Worm (Caenorhabditis elegans): Measurements from ENCODE around the gene C36C5.14.
A peak's percentile ranks its signal among the peaks of the same experiment; 100 is the strongest.

C36C5.14 gene

DNA sequence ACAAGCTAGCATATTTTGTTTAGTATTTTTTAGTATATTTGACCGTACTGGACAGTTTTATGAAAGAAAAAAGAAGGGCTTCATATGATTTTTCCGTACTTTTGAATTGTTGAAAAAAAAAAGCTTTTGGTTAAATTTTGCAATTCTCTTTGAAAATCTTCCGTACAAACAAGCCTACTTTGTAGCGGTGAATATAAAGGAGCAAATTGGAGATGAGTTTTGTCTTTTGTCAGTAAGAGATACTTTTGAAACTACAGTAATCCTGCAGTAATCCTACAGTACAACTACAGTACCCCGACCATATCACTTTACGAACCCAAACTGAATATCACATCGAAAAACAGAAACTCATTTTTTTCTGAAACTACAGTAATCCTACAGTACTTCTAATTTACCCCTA is 42.9 kb downstream of the C36C5.14 start:
- TF ChIP-seq egl-27 (tag; optimal IDR thresholded peaks at IDR 0.05), result no peak
- no peak for TF ChIP-seq unc-62 (GFP tag; optimal IDR thresholded peaks at IDR 0.05)
- TF ChIP-seq elt-1 (tag; optimal IDR thresholded peaks at IDR 0.05), result no peak
- no peak for TF ChIP-seq nhr-25 (tag; optimal IDR thresholded peaks at IDR 0.05)
- no peak for TF ChIP-seq sem-4 (tag; optimal IDR thresholded peaks at IDR 0.05)
- no peak for TF ChIP-seq snpc-4 (tag; optimal IDR thresholded peaks at IDR 0.05)
- no peak for TF ChIP-seq unc-39 (tag; optimal IDR thresholded peaks at IDR 0.05)
- no peak for TF ChIP-seq lin-39 (tag; optimal IDR thresholded peaks at IDR 0.05)
- no peak for TF ChIP-seq mbf-1 (tag; optimal IDR thresholded peaks at IDR 0.05)

DNA sequence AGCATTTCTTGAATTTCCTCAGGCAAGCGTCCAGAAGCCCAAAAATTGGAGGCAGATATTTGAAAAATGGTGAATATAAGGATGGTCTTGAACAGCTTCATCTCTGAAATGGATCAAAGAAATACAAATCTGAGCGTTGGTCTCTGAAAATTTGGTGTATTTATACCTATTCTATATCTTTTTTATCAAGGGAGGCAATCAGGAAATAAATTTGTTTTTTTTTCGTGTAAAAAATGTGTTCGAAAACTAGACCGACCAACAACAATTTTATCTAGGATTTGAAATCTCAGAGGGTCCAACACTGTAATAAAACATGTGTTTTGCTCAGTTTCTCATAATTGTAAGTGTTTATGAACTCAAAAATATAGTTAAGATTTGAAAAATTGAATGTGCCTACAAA is 43.6 kb downstream of the C36C5.14 start, which contains the start of gene srt-56:
Gene srt-56, minus strand, starts transcription at position 101 of the 400 bp plus-strand sequence.
- no peak for TF ChIP-seq R02D3.7 (tag; optimal IDR thresholded peaks at IDR 0.05)
- TF ChIP-seq lsy-2 (tag; optimal IDR thresholded peaks at IDR 0.05), result no peak
- TF ChIP-seq egl-27 (tag; optimal IDR thresholded peaks at IDR 0.05), result no peak
- no peak for TF ChIP-seq sma-9 (GFP tag; optimal IDR thresholded peaks at IDR 0.05)
- TF ChIP-seq sma-9 (tag; optimal IDR thresholded peaks at IDR 0.05), result no peak
- TF ChIP-seq unc-62 (GFP tag; optimal IDR thresholded peaks at IDR 0.05), result no peak
- no peak for TF ChIP-seq sem-4 (tag; optimal IDR thresholded peaks at IDR 0.05)
- TF ChIP-seq nhr-6 (tag; optimal IDR thresholded peaks at IDR 0.05), result no peak
- no peak for TF ChIP-seq unc-55 (GFP tag; optimal IDR thresholded peaks at IDR 0.05)
- TF ChIP-seq ama-1 (optimal IDR thresholded peaks at IDR 0.05), result no peak
- TF ChIP-seq peb-1 (tag; optimal IDR thresholded peaks at IDR 0.05), result no peak
- TF ChIP-seq skn-1 (tag; optimal IDR thresholded peaks at IDR 0.05), result no peak
- no peak for TF ChIP-seq mab-5 (tag; optimal IDR thresholded peaks at IDR 0.05)
- no peak for TF ChIP-seq nhr-25 (tag; optimal IDR thresholded peaks at IDR 0.05)
- TF ChIP-seq dmd-4 (tag; optimal IDR thresholded peaks at IDR 0.05), result no peak
- TF ChIP-seq sma-3 (GFP tag; optimal IDR thresholded peaks at IDR 0.05), result no peak
- no peak for TF ChIP-seq nhr-12 (tag; optimal IDR thresholded peaks at IDR 0.05)

DNA sequence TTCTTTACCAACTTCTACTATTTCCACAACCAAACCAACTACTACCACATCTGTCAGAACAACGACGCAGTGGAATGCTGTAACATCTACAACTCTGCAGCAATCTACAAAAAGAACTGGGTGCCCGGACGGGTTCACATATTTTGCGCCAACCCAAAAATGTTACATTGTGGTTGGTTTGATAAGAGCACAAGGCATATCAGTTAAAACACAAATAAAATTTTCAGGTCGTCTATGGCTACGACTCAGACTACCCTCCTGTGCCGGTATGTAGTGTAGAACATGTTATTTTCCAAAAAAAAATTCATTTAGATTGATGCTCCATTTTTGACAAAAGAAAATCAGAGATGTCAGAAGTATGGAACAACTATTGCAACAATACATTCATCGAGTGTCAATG is 46.2 kb downstream of the C36C5.14 start:
- no peak for TF ChIP-seq snpc-4 (tag; optimal IDR thresholded peaks at IDR 0.05)
- TF ChIP-seq sem-4 (tag; optimal IDR thresholded peaks at IDR 0.05), result no peak
- no peak for TF ChIP-seq alr-1 (tag; optimal IDR thresholded peaks at IDR 0.05)
- TF ChIP-seq F13H6.1 (tag; optimal IDR thresholded peaks at IDR 0.05), result no peak
- TF ChIP-seq nhr-237 (tag; optimal IDR thresholded peaks at IDR 0.05), result no peak
- TF ChIP-seq blmp-1 (tag; optimal IDR thresholded peaks at IDR 0.05; ENCODE audit: insufficient read depth), result no peak
- no peak for TF ChIP-seq unc-55 (GFP tag; optimal IDR thresholded peaks at IDR 0.05)
- no peak for TF ChIP-seq nhr-129 (tag; optimal IDR thresholded peaks at IDR 0.05)
- no peak for TF ChIP-seq nhr-11 (tag; optimal IDR thresholded peaks at IDR 0.05)
- no peak for TF ChIP-seq nhr-77 (tag; optimal IDR thresholded peaks at IDR 0.05)
- no peak for TF ChIP-seq dmd-4 (tag; optimal IDR thresholded peaks at IDR 0.05)
- TF ChIP-seq egl-27 (tag; optimal IDR thresholded peaks at IDR 0.05), result no peak
- TF ChIP-seq ama-1 (optimal IDR thresholded peaks at IDR 0.05), result no peak

DNA sequence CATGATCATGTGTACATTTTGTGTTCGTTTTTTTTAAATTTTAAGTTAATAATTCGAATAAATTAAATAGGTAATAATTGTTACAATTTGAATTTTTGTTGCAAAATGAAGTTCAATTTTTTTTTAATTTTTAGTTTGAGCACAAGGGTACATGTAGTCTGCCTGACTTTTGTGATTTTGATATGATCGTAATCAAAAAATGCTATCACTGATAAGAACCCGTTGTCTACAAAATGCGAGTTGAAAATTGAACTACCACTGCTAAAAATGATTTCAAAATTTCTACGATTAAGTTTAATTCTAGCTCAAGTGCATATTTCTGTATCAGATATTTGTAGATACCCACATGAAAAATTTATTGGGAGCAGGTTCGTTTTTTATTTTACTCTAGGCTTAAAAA is 47.2 kb downstream of the C36C5.14 start, which contains the start of gene clec-210:
Gene clec-210, plus strand, starts transcription at position 211 of the 400 bp plus-strand sequence.
- no peak for TF ChIP-seq crh-2 (tag; optimal IDR thresholded peaks at IDR 0.05)
- TF ChIP-seq egl-27 (tag; optimal IDR thresholded peaks at IDR 0.05), result no peak
- TF ChIP-seq nhr-12 (tag; optimal IDR thresholded peaks at IDR 0.05), result no peak
- TF ChIP-seq fos-1 (tag; optimal IDR thresholded peaks at IDR 0.05), result peak; percentile 28

DNA sequence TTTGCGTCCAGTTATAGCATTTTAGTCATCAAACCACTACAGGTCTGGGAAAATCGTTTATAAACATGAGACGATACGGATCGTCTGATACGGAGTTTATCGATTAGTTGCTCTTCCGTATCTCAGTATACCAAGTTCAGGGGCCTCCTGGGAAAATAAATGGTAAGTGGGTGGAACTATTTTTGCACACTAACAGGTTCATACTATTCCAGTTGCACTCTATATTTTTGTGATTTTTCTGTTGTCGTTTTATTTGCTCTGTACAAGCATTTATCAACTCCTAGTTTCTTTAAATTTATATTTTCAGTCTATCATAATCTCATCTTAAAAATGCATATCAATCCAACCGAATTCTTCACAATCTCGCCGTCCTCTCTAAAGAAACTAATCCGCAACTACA is 50.4 kb downstream of the C36C5.14 start, which contains the start of gene Y73C8C.3:
Gene Y73C8C.3, plus strand, starts transcription at position 301 of the 400 bp plus-strand sequence.
- TF ChIP-seq Y55F3AM.14 (GFP tag; optimal IDR thresholded peaks at IDR 0.05) (no peak), ceh-16 (tag; optimal IDR thresholded peaks at IDR 0.05) (no peak), ztf-4 (tag; optimal IDR thresholded peaks at IDR 0.05) (no peak), alr-1 (tag; optimal IDR thresholded peaks at IDR 0.05) (no peak), blmp-1 (tag; optimal IDR thresholded peaks at IDR 0.05; ENCODE audit: insufficient read depth) (no peak)

Data from whole organism, L2 larva.